Worm (Caenorhabditis elegans) whole organism, L4/young adult: ENCODE data around the gene M02B1.4.

Experiments used
- W03F9.2 ChIP-seq: fragments of 150-350 bp; optimal IDR thresholded peaks from 2 replicates; lab custom pipeline; 2014; ENCODE audit warnings: missing biosample characterization, missing genetic modification characterization
- him-1 ChIP-seq: sonication (generic microtip); optimal IDR thresholded peaks from 2 replicates; lab custom pipeline; 2016; ENCODE audit warnings: missing genotype, missing genetic modification reagents, missing genetic modification characterization, missing compliant biosample characterization

DNA sequence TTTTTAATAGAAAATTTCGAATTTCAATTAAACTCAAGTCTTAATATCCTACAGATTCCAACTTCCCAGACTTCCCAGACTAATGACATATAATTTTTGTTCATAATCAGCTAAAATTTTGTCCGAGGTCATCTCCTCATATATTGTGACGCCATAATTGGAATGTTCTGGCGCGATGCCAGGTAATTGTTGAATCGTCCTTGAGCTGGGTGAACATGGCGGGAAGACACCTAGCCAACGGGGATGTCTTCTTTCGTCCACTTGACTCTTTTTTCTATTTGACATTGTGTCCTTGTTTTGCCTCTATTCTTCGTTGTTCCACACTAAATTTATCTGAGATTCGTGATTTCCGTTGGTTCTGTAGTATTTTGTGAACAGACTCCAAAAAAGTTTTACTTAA, 28.3 kb downstream of the M02B1.4 start:
- TF ChIP-seq him-1 (tag; lab: Kevin White, UChicago) (no peak), W03F9.2 (tag; lab: Kevin White, UChicago) (no peak)
